Fruit fly (Drosophila melanogaster) whole organism, prepupa: Measurements from ENCODE around the gene CG31381.

ENCODE experiments used
- CG10669 ChIP-seq: fragments of 200-800 bp; sonication (Bioruptor generic); optimal IDR thresholded peaks from 3 replicates; lab custom pipeline; 2018; ENCODE audit warnings: missing biosample characterization, mild to moderate bottlenecking, missing genetic modification characterization, moderate library complexity
- CG11294 ChIP-seq: fragments of 200-800 bp; sonication (Bioruptor generic); IDR thresholded peaks from 2 replicates; pipeline ENCODE4 v1.3.6; 2022; ENCODE audit warnings: missing biosample characterization, missing genetic modification characterization
- CG11762 ChIP-seq: fragments of 200-800 bp; sonication (Bioruptor generic); optimal IDR thresholded peaks from 3 replicates; lab custom pipeline; 2016; ENCODE audit warnings: missing biosample characterization, missing genetic modification characterization; ENCODE audit not compliant: insufficient read depth
- CG11902 ChIP-seq: fragments of 200-800 bp; sonication (Bioruptor generic); optimal IDR thresholded peaks from 3 replicates; lab custom pipeline; 2016; ENCODE audit warnings: missing biosample characterization, missing genetic modification characterization
- CG15336 ChIP-seq: fragments of 200-800 bp; sonication (Bioruptor generic); IDR thresholded peaks from 2 replicates; pipeline ENCODE4 v1.3.6; 2022; ENCODE audit warnings: missing biosample characterization, missing genetic modification characterization
- CG1621 ChIP-seq: fragments of 200-800 bp; sonication (Bioruptor generic); optimal IDR thresholded peaks from 3 replicates; lab custom pipeline; 2018; ENCODE audit warnings: missing biosample characterization, mild to moderate bottlenecking, missing genetic modification characterization
- CG16779 ChIP-seq: fragments of 200-800 bp; sonication (Bioruptor generic); optimal IDR thresholded peaks from 3 replicates; lab custom pipeline; 2017; ENCODE audit warnings: missing biosample characterization, mild to moderate bottlenecking, missing genetic modification characterization
- CG3032 ChIP-seq: fragments of 200-800 bp; optimal IDR thresholded peaks from 2 replicates; lab custom pipeline; 2019; ENCODE audit warnings: missing biosample characterization, mild to moderate bottlenecking, missing genetic modification characterization, moderate library complexity
- CG31627 ChIP-seq: fragments of 200-800 bp; sonication (Bioruptor generic); optimal IDR thresholded peaks from 3 replicates; lab custom pipeline; 2016; ENCODE audit warnings: missing biosample characterization, missing genetic modification characterization
- CG32006 ChIP-seq: fragments of 200-800 bp; sonication (Bioruptor generic); optimal IDR thresholded peaks from 3 replicates; lab custom pipeline; 2017; ENCODE audit warnings: missing biosample characterization, mild to moderate bottlenecking, missing genetic modification characterization
- CG34406 ChIP-seq: fragments of 200-800 bp; sonication (Bioruptor generic); optimal IDR thresholded peaks from 3 replicates; lab custom pipeline; 2016; ENCODE audit warnings: missing biosample characterization, missing genetic modification characterization
- CG3919 ChIP-seq: fragments of 200-800 bp; sonication (Bioruptor generic); optimal IDR thresholded peaks from 3 replicates; lab custom pipeline; 2016; ENCODE audit warnings: missing biosample characterization, missing genetic modification characterization
- CG4318 ChIP-seq: fragments of 200-800 bp; sonication (Bioruptor generic); optimal IDR thresholded peaks from 3 replicates; lab custom pipeline; 2017; ENCODE audit warnings: missing biosample characterization, mild to moderate bottlenecking, missing genetic modification characterization
- CG6163 ChIP-seq: fragments of 200-800 bp; sonication (Bioruptor generic); IDR thresholded peaks from 3 replicates; pipeline ENCODE4 v1.3.6; 2022; ENCODE audit warnings: missing biosample characterization, missing genetic modification characterization
- CG6276 ChIP-seq: fragments of 200-800 bp; sonication (Bioruptor generic); optimal IDR thresholded peaks from 2 replicates; lab custom pipeline; 2017; ENCODE audit warnings: missing biosample characterization, mild to moderate bottlenecking, missing genetic modification characterization
- CG6792 ChIP-seq: fragments of 200-800 bp; sonication (Bioruptor generic); optimal IDR thresholded peaks from 3 replicates; lab custom pipeline; 2016; ENCODE audit warnings: missing biosample characterization, missing genetic modification characterization
- CG6854 ChIP-seq: fragments of 200-800 bp; sonication (Bioruptor generic); optimal IDR thresholded peaks from 2 replicates; lab custom pipeline; 2017; ENCODE audit warnings: missing biosample characterization, mild to moderate bottlenecking, missing genetic modification characterization
- CG7368 ChIP-seq: fragments of 200-800 bp; sonication (Bioruptor generic); optimal IDR thresholded peaks from 3 replicates; lab custom pipeline; 2016; ENCODE audit warnings: missing biosample characterization, missing genetic modification characterization
- CG8119 ChIP-seq: fragments of 200-800 bp; sonication (Bioruptor generic); IDR thresholded peaks from 3 replicates; pipeline ENCODE4 v1.3.6; 2022; ENCODE audit warnings: missing biosample characterization, missing genetic modification characterization
- CG8319 ChIP-seq: fragments of 200-800 bp; sonication (Bioruptor generic); optimal IDR thresholded peaks from 3 replicates; lab custom pipeline; 2016; ENCODE audit warnings: missing biosample characterization, missing genetic modification characterization
- Eip75B ChIP-seq: fragments of 200-800 bp; sonication (Bioruptor generic); optimal IDR thresholded peaks from 3 replicates; lab custom pipeline; 2016; ENCODE audit warnings: missing biosample characterization, missing genetic modification characterization
- Eip78C ChIP-seq: fragments of 200-800 bp; sonication (Bioruptor generic); peaks from one replicate; lab custom pipeline; 2016; ENCODE audit warnings: missing biosample characterization, missing genetic modification characterization
- Eip93F ChIP-seq: fragments of 200-800 bp; sonication (Bioruptor generic); optimal IDR thresholded peaks from 2 replicates; lab custom pipeline; 2016; ENCODE audit warnings: missing biosample characterization, mild to moderate bottlenecking, missing genetic modification characterization
- Ets96B ChIP-seq: fragments of 200-800 bp; optimal IDR thresholded peaks from 2 replicates; lab custom pipeline; 2019; ENCODE audit warnings: missing biosample characterization, mild to moderate bottlenecking, missing genetic modification characterization, moderate library complexity
- Gug ChIP-seq: fragments of 200-800 bp; sonication (Bioruptor generic); IDR thresholded peaks from 2 replicates; pipeline ENCODE4 v1.3.6; 2022; ENCODE audit warnings: missing biosample characterization, missing genetic modification characterization
- Hr38 ChIP-seq: sonication (Bioruptor generic); optimal IDR thresholded peaks from 2 replicates; lab custom pipeline; 2016; ENCODE audit warnings: missing biosample characterization, missing genetic modification characterization
- Hr4 ChIP-seq: fragments of 200-800 bp; sonication (Bioruptor generic); optimal IDR thresholded peaks from 3 replicates; lab custom pipeline; 2016; ENCODE audit warnings: missing biosample characterization, missing genetic modification characterization
- Lpt ChIP-seq: fragments of 200-800 bp; sonication (Bioruptor generic); optimal IDR thresholded peaks from 3 replicates; lab custom pipeline; 2016; ENCODE audit warnings: missing biosample characterization, missing genetic modification characterization
- Met ChIP-seq: fragments of 200-800 bp; sonication (Bioruptor generic); optimal IDR thresholded peaks from 3 replicates; lab custom pipeline; 2016; ENCODE audit warnings: missing biosample characterization, missing genetic modification characterization
- Sox14 ChIP-seq: fragments of 200-800 bp; sonication (Bioruptor generic); optimal IDR thresholded peaks from 3 replicates; lab custom pipeline; 2016; ENCODE audit warnings: missing biosample characterization, missing genetic modification characterization
- Sox15 ChIP-seq: fragments of 200-800 bp; sonication (Bioruptor generic); optimal IDR thresholded peaks from 3 replicates; lab custom pipeline; 2016; ENCODE audit warnings: missing biosample characterization, missing genetic modification characterization
- cyc ChIP-seq: fragments of 200-800 bp; sonication (Bioruptor generic); optimal IDR thresholded peaks from 3 replicates; lab custom pipeline; 2016; ENCODE audit warnings: missing biosample characterization, missing genetic modification characterization
- dac ChIP-seq: fragments of 200-800 bp; sonication (Bioruptor generic); optimal IDR thresholded peaks from 2 replicates; lab custom pipeline; 2017; ENCODE audit warnings: missing biosample characterization, mild to moderate bottlenecking, missing genetic modification characterization
- dsx ChIP-seq: fragments of 200-800 bp; optimal IDR thresholded peaks from 3 replicates; lab custom pipeline; 2019; ENCODE audit warnings: missing biosample characterization, mild to moderate bottlenecking, missing genetic modification characterization, moderate library complexity; ENCODE audit not compliant: poor library complexity, severe bottlenecking
- eg ChIP-seq: fragments of 200-800 bp; sonication (Bioruptor generic); IDR thresholded peaks from 3 replicates; pipeline ENCODE4 v1.3.6; 2022; ENCODE audit warnings: missing biosample characterization, missing genetic modification characterization
- esn ChIP-seq: fragments of 200-800 bp; sonication (Bioruptor generic); optimal IDR thresholded peaks from 2 replicates; lab custom pipeline; 2016; ENCODE audit warnings: missing biosample characterization, mild to moderate bottlenecking, missing genetic modification characterization, moderate library complexity
- fd59A ChIP-seq: fragments of 200-800 bp; sonication (Bioruptor generic); optimal IDR thresholded peaks from 2 replicates; lab custom pipeline; 2017; ENCODE audit warnings: missing biosample characterization, mild to moderate bottlenecking, missing genetic modification characterization, missing genetic modification reagents
- fd85E ChIP-seq: fragments of 200-800 bp; sonication (Bioruptor generic); optimal IDR thresholded peaks from 3 replicates; lab custom pipeline; 2016; ENCODE audit warnings: missing biosample characterization, missing genetic modification characterization
- fkh ChIP-seq: fragments of 200-800 bp; sonication (Bioruptor generic); optimal IDR thresholded peaks from 3 replicates; lab custom pipeline; 2017; ENCODE audit warnings: missing biosample characterization, mild to moderate bottlenecking, missing genetic modification characterization, moderate library complexity
- lz ChIP-seq: fragments of 200-800 bp; sonication (Bioruptor generic); optimal IDR thresholded peaks from 3 replicates; lab custom pipeline; 2016; ENCODE audit warnings: missing biosample characterization, missing genetic modification characterization
- net ChIP-seq: fragments of 200-800 bp; sonication (Bioruptor generic); optimal IDR thresholded peaks from 3 replicates; lab custom pipeline; 2016; ENCODE audit warnings: missing biosample characterization, missing genetic modification characterization
- pdm3 ChIP-seq: fragments of 200-800 bp; sonication (Bioruptor generic); optimal IDR thresholded peaks from 3 replicates; lab custom pipeline; 2016; ENCODE audit warnings: missing biosample characterization, missing genetic modification characterization
- salr ChIP-seq, 2 experiments: fragments of 200-800 bp; sonication (Bioruptor generic); optimal IDR thresholded peaks; 3 replicates each; lab custom pipeline; 2016 to 2018; ENCODE audit warnings: missing biosample characterization in 2 of 2, missing genetic modification characterization in 2 of 2, mild to moderate bottlenecking in 1 of 2
- ss ChIP-seq, 2 experiments: fragments of 200-800 bp; sonication (Bioruptor generic); optimal IDR thresholded peaks; 2 replicates in 1 of 2; 3 replicates in 1 of 2; lab custom pipeline; 2017 to 2018; ENCODE audit warnings: mild to moderate bottlenecking in 2 of 2, missing biosample characterization in 2 of 2, missing genetic modification characterization in 2 of 2, moderate library complexity in 1 of 2
- svp ChIP-seq: fragments of 200-800 bp; sonication (Bioruptor generic); peaks from one replicate; lab custom pipeline; 2016; ENCODE audit warnings: missing biosample characterization, missing genetic modification characterization
- vri ChIP-seq: fragments of 200-800 bp; sonication (Bioruptor generic); optimal IDR thresholded peaks from 3 replicates; lab custom pipeline; 2016; ENCODE audit warnings: missing biosample characterization, mild to moderate bottlenecking, missing genetic modification characterization

Gene CG31381

DNA sequence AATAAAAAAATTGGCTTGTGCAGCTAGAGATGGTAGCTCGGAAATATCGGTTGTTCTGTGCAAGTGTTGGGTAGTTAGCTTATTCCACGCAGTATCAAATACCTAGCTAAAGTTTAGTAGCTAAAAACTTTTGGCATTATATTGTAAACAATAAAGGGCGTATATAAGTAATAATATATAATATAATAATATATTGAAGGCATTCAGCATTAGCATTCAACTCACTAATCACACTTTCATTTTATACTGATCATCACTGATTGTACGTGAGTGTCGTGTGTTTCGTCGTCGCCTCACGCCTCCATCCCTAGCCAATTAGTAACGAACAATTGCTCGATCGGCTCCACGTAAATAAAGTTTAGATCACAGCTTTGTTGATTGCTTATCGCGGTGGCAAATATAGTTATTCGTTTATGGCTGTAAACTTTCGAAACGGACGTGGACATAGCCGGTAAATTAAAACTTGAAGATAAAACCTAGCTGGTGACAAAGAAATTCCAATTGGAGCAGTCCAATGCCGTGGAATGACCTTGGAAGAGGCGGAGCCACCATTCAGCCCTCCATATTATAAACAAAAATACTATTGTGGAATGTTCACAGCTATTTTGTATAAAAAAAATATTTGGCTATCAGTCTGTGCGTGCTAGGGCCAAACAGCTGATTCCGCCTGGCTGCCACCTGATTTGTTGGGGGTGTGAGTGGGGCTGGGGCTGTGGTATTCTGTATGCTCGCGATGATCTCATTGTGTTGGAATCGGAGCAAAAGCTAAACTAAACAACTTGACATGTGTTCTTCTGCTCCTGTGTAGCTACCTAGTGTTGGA, 41.2 kb downstream of the CG31381 start, which contains the start of the genes PIG-S, sud1 and CG11168:
PIG-S (minus strand) TSS at position 51 of the 823 bp plus-strand sequence.
sud1 (minus strand) TSS at position 51 of the 823 bp plus-strand sequence.
CG11168 (plus strand) TSS at position 293 of the 823 bp plus-strand sequence.
- TF ChIP-seq Ets96B (tag; lab: Kevin White, UChicago) (no peak), net (GFP tag; lab: Kevin White, UChicago) (no peak), CG11902 (GFP tag; lab: Kevin White, UChicago) (no peak), CG8319 (GFP tag; lab: Kevin White, UChicago) (no peak), CG3919 (GFP tag; lab: Kevin White, UChicago) (no peak), Met (GFP tag; lab: Kevin White, UChicago) (no peak), Hr4 (no peak), svp (no peak), Lpt (GFP tag; lab: Kevin White, UChicago) (no peak), vri (GFP tag; lab: Kevin White, UChicago) (no peak), CG6163 (GFP tag; lab: Robert Waterston, UW) (peak; percentile 45; the same call in 1 of the 3 replicates), CG31627 (GFP tag; lab: Kevin White, UChicago) (peak; percentile 28), CG6792 (GFP tag; lab: Kevin White, UChicago) (no peak), CG32006 (GFP tag; lab: Kevin White, UChicago) (no peak), eg (peak; percentile 54; the same call in 2 of the 3 replicates), CG7368 (no peak), Sox14 (GFP tag; lab: Kevin White, UChicago) (no peak), CG6276 (GFP tag; lab: Kevin White, UChicago) (no peak), fkh (GFP tag; lab: Kevin White, UChicago) (no peak), CG16779 (tag; lab: Kevin White, UChicago) (no peak), CG1621 (peak; percentile 18), dac (GFP tag; lab: Kevin White, UChicago) (no peak), CG10669 (GFP tag; lab: Kevin White, UChicago) (no peak), CG15336 (GFP tag; lab: Robert Waterston, UW) (peak; percentile 26; the same call in 1 of the 2 replicates), fd59A (GFP tag; lab: Kevin White, UChicago) (no peak), CG8119 (GFP tag; lab: Robert Waterston, UW) (no peak), CG4318 (no peak), Hr38 (GFP tag; lab: Kevin White, UChicago) (no peak), Gug (GFP tag; lab: Robert Waterston, UW) (no peak; the same call in 1 of the 2 replicates), CG34406 (GFP tag; lab: Kevin White, UChicago) (no peak), fd85E (no peak), salr (GFP tag; optimal IDR thresholded peaks at IDR 0.05; lab: Kevin White, UChicago) (no peak), CG6854 (GFP tag; lab: Kevin White, UChicago) (no peak), CG11294 (GFP tag; lab: Robert Waterston, UW) (peak; percentile 11; the same call in 1 of the 2 replicates), pdm3 (GFP tag; lab: Kevin White, UChicago) (no peak), CG11762 (GFP tag; lab: Kevin White, UChicago) (no peak), ss (GFP tag; optimal IDR thresholded peaks at IDR 0.05; lab: Kevin White, UChicago) (no peak), dsx (peak; percentile 38), Eip93F (no peak), Eip78C (GFP tag; lab: Kevin White, UChicago) (no peak), CG3032 (tag; lab: Kevin White, UChicago) (peak; percentile 63), Sox15 (GFP tag; lab: Kevin White, UChicago) (peak; percentile 14), lz (GFP tag; lab: Kevin White, UChicago) (peak; percentile 41), Eip75B (GFP tag; lab: Kevin White, UChicago) (no peak), esn (peak; percentile 36), cyc (GFP tag; lab: Kevin White, UChicago) (no peak)
- TF ChIP-seq, all 60 proteins: peak for 11
